Worm (Caenorhabditis elegans): ENCODE data around the gene rpl-43.

rpl-43 gene

ce11 chrII:14155259-14156023 is at the start of gene rpl-43, which contains the start of gene xrn-2:
Gene rpl-43, plus strand, starts transcription at chrII:14155294.
Gene xrn-2, plus strand, starts transcription at chrII:14155768.
- TF ChIP-seq egl-27 (tag; optimal IDR thresholded peaks at IDR 0.05) (no peak), ceh-16 (tag; optimal IDR thresholded peaks at IDR 0.05) (no peak), nhr-43 (tag; optimal IDR thresholded peaks at IDR 0.05; ENCODE audit: poor library complexity, severe bottlenecking) (peak; percentile 10), R02D3.7 (tag; optimal IDR thresholded peaks at IDR 0.05) (no peak), nhr-77 (tag; optimal IDR thresholded peaks at IDR 0.05) (peak; percentile 11)

DNA sequence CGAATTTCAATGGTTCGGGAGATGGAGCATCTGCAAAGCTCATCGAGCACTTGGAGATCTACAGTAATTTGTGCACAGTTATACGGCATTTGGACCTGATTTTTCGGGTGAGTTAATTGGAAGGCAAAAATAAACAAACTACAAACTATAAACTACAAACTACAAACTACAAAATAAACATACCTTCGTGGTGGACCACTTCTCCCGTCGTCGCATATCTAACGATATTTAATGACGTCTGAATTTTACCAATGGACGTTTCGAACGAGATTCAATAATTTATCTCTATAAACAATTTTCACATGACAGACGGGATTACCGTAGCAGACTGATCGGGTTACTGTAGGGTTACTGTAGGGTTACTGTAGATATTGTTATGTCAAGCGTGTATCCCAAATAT is 48.9 kb upstream of the rpl-43 start:
- no peak for TF ChIP-seq egl-5 (tag; optimal IDR thresholded peaks at IDR 0.05)
- TF ChIP-seq eor-1 (tag; optimal IDR thresholded peaks at IDR 0.05) = no peak
- no peak for TF ChIP-seq sea-2 (GFP tag; optimal IDR thresholded peaks at IDR 0.05)
- TF ChIP-seq pqm-1 (tag; optimal IDR thresholded peaks at IDR 0.05) = no peak
- no peak for TF ChIP-seq unc-62 (GFP tag; optimal IDR thresholded peaks at IDR 0.05)
- no peak for TF ChIP-seq fkh-10 (GFP tag; optimal IDR thresholded peaks at IDR 0.05)
- TF ChIP-seq jun-1 (tag; optimal IDR thresholded peaks at IDR 0.05) = no peak
- TF ChIP-seq lin-39 (tag; optimal IDR thresholded peaks at IDR 0.05) = no peak

DNA sequence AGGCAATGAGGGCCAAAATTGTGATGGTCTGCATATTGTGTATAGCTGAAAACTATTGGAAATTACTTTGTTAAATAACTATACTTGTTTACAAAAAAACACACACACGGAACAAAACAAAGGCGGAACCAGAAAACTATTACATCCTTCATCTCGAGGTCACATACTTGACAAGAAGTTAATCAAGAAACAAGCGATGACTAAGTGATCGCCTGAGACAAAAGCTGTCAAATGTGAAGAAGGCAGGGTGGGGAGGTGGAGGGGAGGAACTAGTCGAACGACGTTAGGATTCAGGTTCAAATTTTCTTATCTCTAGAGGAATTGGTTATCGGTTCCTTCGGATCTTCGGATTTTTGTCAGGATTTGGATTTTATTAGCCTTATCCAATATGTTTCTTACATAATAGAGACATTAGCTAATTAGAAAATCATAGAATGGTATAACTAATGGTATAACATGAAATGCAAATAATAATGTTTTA is 45.9 kb upstream of the rpl-43 start, which contains the start of gene cpg-7:
TSS of gene cpg-7 (minus strand) at position 51 of the 481 bp plus-strand sequence.
- no peak for TF ChIP-seq nhr-67 (tag; optimal IDR thresholded peaks at IDR 0.05)
- no peak for TF ChIP-seq ceh-16 (tag; optimal IDR thresholded peaks at IDR 0.05)
- no peak for TF ChIP-seq zag-1 (tag; optimal IDR thresholded peaks at IDR 0.05)
- TF ChIP-seq nhr-76 (tag; optimal IDR thresholded peaks at IDR 0.05) = no peak
- TF ChIP-seq ama-1 (optimal IDR thresholded peaks at IDR 0.05) = peak; percentile 44
- TF ChIP-seq fos-1 (tag; optimal IDR thresholded peaks at IDR 0.05) = no peak
- no peak for TF ChIP-seq ceh-28 (tag; optimal IDR thresholded peaks at IDR 0.05)
- no peak for TF ChIP-seq egl-27 (tag; optimal IDR thresholded peaks at IDR 0.05)
- TF ChIP-seq nhr-23 (tag; optimal IDR thresholded peaks at IDR 0.05) = peak; percentile 56
- TF ChIP-seq nhr-77 (tag; optimal IDR thresholded peaks at IDR 0.05) = no peak
- no peak for TF ChIP-seq sea-2 (GFP tag; optimal IDR thresholded peaks at IDR 0.05)
- no peak for TF ChIP-seq R02D3.7 (tag; optimal IDR thresholded peaks at IDR 0.05)
- TF ChIP-seq nhr-28 (tag; optimal IDR thresholded peaks at IDR 0.05) = no peak
- TF ChIP-seq lsy-12 (tag; optimal IDR thresholded peaks at IDR 0.05) = no peak
- no peak for TF ChIP-seq lin-15B (tag; optimal IDR thresholded peaks at IDR 0.05)
- no peak for TF ChIP-seq fkh-10 (GFP tag; optimal IDR thresholded peaks at IDR 0.05)
- no peak for TF ChIP-seq jun-1 (tag; optimal IDR thresholded peaks at IDR 0.05)
- TF ChIP-seq nhr-25 (tag; optimal IDR thresholded peaks at IDR 0.05) = peak; percentile 72

- TF ChIP-seq aly-2 (tag; optimal IDR thresholded peaks at IDR 0.05) (no peak), ceh-28 (tag; optimal IDR thresholded peaks at IDR 0.05) (no peak), nhr-25 (tag; optimal IDR thresholded peaks at IDR 0.05) (peak; percentile 65), elt-1 (tag; optimal IDR thresholded peaks at IDR 0.05) (peak; percentile 23), unc-62 (GFP tag; optimal IDR thresholded peaks at IDR 0.05) (no peak), ceh-82 (tag; optimal IDR thresholded peaks at IDR 0.05) (no peak), egl-27 (tag; optimal IDR thresholded peaks at IDR 0.05) (no peak)
Measured at ce11 chrII:14112842-14113241, 42.3 kb upstream of the rpl-43 start.

- TF ChIP-seq zag-1 (tag; optimal IDR thresholded peaks at IDR 0.05) = no peak
- no peak for TF ChIP-seq elt-1 (tag; optimal IDR thresholded peaks at IDR 0.05)
- TF ChIP-seq sea-2 (GFP tag; optimal IDR thresholded peaks at IDR 0.05) = no peak
- no peak for TF ChIP-seq egl-27 (tag; optimal IDR thresholded peaks at IDR 0.05)
- TF ChIP-seq snpc-4 (tag; optimal IDR thresholded peaks at IDR 0.05) = peak; percentile 40
Measured at ce11 chrII:14118391-14118790, 36.7 kb upstream of the rpl-43 start.

- TF ChIP-seq ZK546.5 (tag; optimal IDR thresholded peaks at IDR 0.05) (no peak), lin-39 (tag; optimal IDR thresholded peaks at IDR 0.05) (peak; percentile 2)
Measured at ce11 chrII:14122065-14122464, 33.0 kb upstream of the rpl-43 start, which contains the start of gene K09E4.4. Gene K09E4.4, minus strand, starts transcription at chrII:14122165.

All from whole organism, L3 larva.